Fruit fly (Drosophila melanogaster): Measurements from ENCODE around the gene Whamy.

DNA sequence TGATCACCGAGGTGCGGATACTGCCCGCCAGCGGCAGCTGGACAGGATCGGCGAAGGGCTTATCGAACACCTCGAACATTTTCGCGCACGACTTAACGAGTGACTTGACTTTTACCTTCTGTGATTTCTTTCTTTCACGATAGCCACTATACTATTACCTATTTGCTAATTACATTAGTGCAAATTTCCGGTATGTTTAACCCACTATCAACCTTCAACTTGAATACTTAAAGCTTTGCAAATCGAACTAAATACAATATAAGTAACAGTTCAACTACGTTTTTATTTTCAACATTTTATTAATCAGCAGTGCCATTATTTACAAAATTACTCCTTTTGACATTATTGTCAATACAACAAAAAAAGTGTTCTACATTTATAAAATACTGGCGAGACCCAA is 42.7 kb upstream of the Whamy start, which contains the start of gene CG16904:
- TF ChIP-seq CG8478 (optimal IDR thresholded peaks at IDR 0.05) (no peak), psq (optimal IDR thresholded peaks at IDR 0.05) (no peak), usp (GFP tag; optimal IDR thresholded peaks at IDR 0.05) (no peak), Dll (optimal IDR thresholded peaks at IDR 0.05) (no peak), EcR (GFP tag; optimal IDR thresholded peaks at IDR 0.05) (no peak), pan (optimal IDR thresholded peaks at IDR 0.05) (no peak)
